Fruit fly (Drosophila melanogaster) whole organism, embryonic: ENCODE data around the gene CG14282.

Source experiments
- Abd-B ChIP-seq: fragments of 200-800 bp; sonication (Bioruptor generic); optimal IDR thresholded peaks from 2 replicates; lab custom pipeline; 2018; ENCODE audit warnings: missing biosample characterization, mild to moderate bottlenecking, missing genetic modification characterization, moderate library complexity
- Bteb2 ChIP-seq: fragments of 200-800 bp; sonication (Bioruptor generic); optimal IDR thresholded peaks from 2 replicates; lab custom pipeline; 2016; ENCODE audit warnings: missing biosample characterization, missing genetic modification characterization
- CG10462 ChIP-seq: fragments of 200-800 bp; sonication (Bioruptor generic); optimal IDR thresholded peaks from 2 replicates; lab custom pipeline; 2016; ENCODE audit warnings: missing biosample characterization, missing genetic modification characterization
- CG11456 ChIP-seq: fragments of 200-800 bp; sonication (Bioruptor generic); IDR thresholded peaks from 3 replicates; pipeline ENCODE4 v1.3.6; 2022; ENCODE audit warnings: missing biosample characterization, missing genetic modification characterization
- CG11504 ChIP-seq: fragments of 200-800 bp; sonication (Bioruptor generic); optimal IDR thresholded peaks from 3 replicates; lab custom pipeline; 2019; ENCODE audit warnings: missing biosample characterization, mild to moderate bottlenecking, missing genetic modification characterization, moderate library complexity
- CG12104 ChIP-seq: fragments of 200-800 bp; sonication (Bioruptor generic); optimal IDR thresholded peaks from 3 replicates; lab custom pipeline; 2016; ENCODE audit warnings: missing biosample characterization, missing genetic modification characterization
- CG12391 ChIP-seq: fragments of 200-800 bp; sonication (Bioruptor generic); optimal IDR thresholded peaks from 3 replicates; lab custom pipeline; 2018; ENCODE audit warnings: missing biosample characterization, mild to moderate bottlenecking, missing genetic modification characterization, moderate library complexity
- CG13624 ChIP-seq: fragments of 200-800 bp; sonication (Bioruptor generic); optimal IDR thresholded peaks from 2 replicates; lab custom pipeline; 2016; ENCODE audit warnings: missing biosample characterization, missing genetic modification characterization
- CG14441 ChIP-seq: fragments of 200-800 bp; sonication (Bioruptor generic); IDR thresholded peaks from 2 replicates; pipeline ENCODE4 v1.3.6; 2022; ENCODE audit warnings: missing biosample characterization, missing genetic modification characterization
- CG18599 ChIP-seq: fragments of 200-800 bp; sonication (Bioruptor generic); optimal IDR thresholded peaks from 3 replicates; lab custom pipeline; 2017; ENCODE audit warnings: missing biosample characterization, missing genetic modification characterization, mild to moderate bottlenecking, moderate library complexity, missing genetic modification reagents
- CG2712 ChIP-seq: fragments of 200-800 bp; optimal IDR thresholded peaks from 3 replicates; lab custom pipeline; 2019; ENCODE audit warnings: missing biosample characterization, mild to moderate bottlenecking, missing genetic modification characterization, moderate library complexity
- CG2875 ChIP-seq: fragments of 200-800 bp; sonication (Bioruptor generic); optimal IDR thresholded peaks from 2 replicates; lab custom pipeline; 2017; ENCODE audit warnings: missing biosample characterization, mild to moderate bottlenecking, missing genetic modification characterization, missing genetic modification reagents
- CG34224 ChIP-seq: fragments of 200-800 bp; sonication (Bioruptor generic); IDR thresholded peaks from 3 replicates; pipeline ENCODE4 v1.3.6; 2022; ENCODE audit warnings: missing biosample characterization, missing genetic modification characterization; ENCODE audit not compliant: partially characterized antibody
- CG4328 ChIP-seq: fragments of 200-800 bp; sonication (Bioruptor generic); optimal IDR thresholded peaks from 3 replicates; lab custom pipeline; 2017; ENCODE audit warnings: missing biosample characterization, missing genetic modification reagents, missing genetic modification characterization
- CG4360 ChIP-seq: fragments of 200-800 bp; sonication (Bioruptor generic); IDR thresholded peaks from 2 replicates; pipeline ENCODE4 v1.3.6; 2022; ENCODE audit warnings: missing biosample characterization, missing genetic modification characterization
- CG4707 ChIP-seq: fragments of 200-800 bp; sonication (Bioruptor generic); optimal IDR thresholded peaks from 2 replicates; lab custom pipeline; 2018; ENCODE audit warnings: missing biosample characterization, mild to moderate bottlenecking, missing genetic modification characterization, moderate library complexity
- CG6254 ChIP-seq: fragments of 200-800 bp; sonication (Bioruptor generic); optimal IDR thresholded peaks from 3 replicates; lab custom pipeline; 2017; ENCODE audit warnings: mild to moderate bottlenecking, missing biosample characterization, missing genetic modification reagents, missing genetic modification characterization
- CG6813 ChIP-seq: fragments of 200-800 bp; sonication (Bioruptor generic); optimal IDR thresholded peaks from 2 replicates; lab custom pipeline; 2017; ENCODE audit warnings: missing biosample characterization, missing genetic modification characterization, mild to moderate bottlenecking, moderate library complexity, missing genetic modification reagents
- CG6854 ChIP-seq: fragments of 200-800 bp; sonication (Bioruptor generic); optimal IDR thresholded peaks from 3 replicates; lab custom pipeline; 2017; ENCODE audit warnings: missing biosample characterization, mild to moderate bottlenecking, missing genetic modification characterization
- CG7271 ChIP-seq: fragments of 200-800 bp; sonication (Bioruptor generic); optimal IDR thresholded peaks from 2 replicates; lab custom pipeline; 2018; ENCODE audit warnings: missing biosample characterization, mild to moderate bottlenecking, missing genetic modification characterization, moderate library complexity
- CG7928 ChIP-seq: fragments of 200-800 bp; sonication (Bioruptor generic); optimal IDR thresholded peaks from 2 replicates; lab custom pipeline; 2017; ENCODE audit warnings: missing biosample characterization, mild to moderate bottlenecking, missing genetic modification characterization
- Camta ChIP-seq: fragments of 200-800 bp; sonication (Bioruptor generic); optimal IDR thresholded peaks from 2 replicates; lab custom pipeline; 2016; ENCODE audit warnings: missing biosample characterization, missing genetic modification characterization
- Dip2 ChIP-seq: fragments of 200-800 bp; sonication (Bioruptor generic); IDR thresholded peaks from 2 replicates; pipeline ENCODE4 v1.3.6; 2022; ENCODE audit warnings: missing biosample characterization, missing genetic modification characterization
- Hsf ChIP-seq: fragments of 200-800 bp; sonication (Bioruptor generic); optimal IDR thresholded peaks from 3 replicates; lab custom pipeline; 2016; ENCODE audit warnings: missing biosample characterization, missing genetic modification characterization
- Max ChIP-seq: fragments of 200-800 bp; sonication (Bioruptor generic); optimal IDR thresholded peaks from 2 replicates; lab custom pipeline; 2016; ENCODE audit warnings: missing biosample characterization, mild to moderate bottlenecking, missing genetic modification characterization
- Rfx ChIP-seq: fragments of 200-800 bp; sonication (Bioruptor generic); IDR thresholded peaks from 2 replicates; pipeline ENCODE4 v1.3.6; 2022; ENCODE audit warnings: missing biosample characterization, missing genetic modification characterization
- Side ChIP-seq: fragments of 200-800 bp; sonication (Bioruptor generic); optimal IDR thresholded peaks from 2 replicates; lab custom pipeline; 2016; ENCODE audit warnings: missing biosample characterization, missing genetic modification characterization
- YL-1 ChIP-seq: fragments of 200-800 bp; sonication (Bioruptor generic); optimal IDR thresholded peaks from 3 replicates; lab custom pipeline; 2017; ENCODE audit warnings: missing biosample characterization, mild to moderate bottlenecking, missing genetic modification characterization
- al ChIP-seq: fragments of 200-800 bp; sonication (Bioruptor generic); IDR thresholded peaks from 2 replicates; pipeline ENCODE4 v1.3.6; 2022; ENCODE audit warnings: missing biosample characterization, missing genetic modification characterization
- aop ChIP-seq: fragments of 200-800 bp; sonication (Bioruptor generic); IDR thresholded peaks from 2 replicates; pipeline ENCODE4 v1.3.6; 2022; ENCODE audit warnings: missing biosample characterization, missing genetic modification characterization
- ash1 ChIP-seq: fragments of 200-800 bp; sonication (Bioruptor generic); optimal IDR thresholded peaks from 2 replicates; lab custom pipeline; 2018; ENCODE audit warnings: missing biosample characterization, mild to moderate bottlenecking, missing genetic modification characterization
- ato ChIP-seq: fragments of 200-800 bp; sonication (Bioruptor generic); IDR thresholded peaks from 2 replicates; pipeline ENCODE4 v1.3.6; 2022; ENCODE audit warnings: missing biosample characterization, missing genetic modification characterization; ENCODE audit not compliant: partially characterized antibody
- bigmax ChIP-seq: fragments of 200-800 bp; sonication (Bioruptor generic); optimal IDR thresholded peaks from 2 replicates; lab custom pipeline; 2018; ENCODE audit warnings: missing biosample characterization, mild to moderate bottlenecking, missing genetic modification characterization
- bsh ChIP-seq, 2 experiments: fragments of 200-800 bp; sonication (Bioruptor generic); optimal IDR thresholded peaks; 2 replicates each; lab custom pipeline; 2017 to 2018; ENCODE audit warnings: mild to moderate bottlenecking in 2 of 2, missing biosample characterization in 2 of 2, missing genetic modification characterization in 2 of 2, moderate library complexity in 1 of 2
- btn ChIP-seq: fragments of 200-800 bp; sonication (Bioruptor generic); optimal IDR thresholded peaks from 2 replicates; lab custom pipeline; 2016; ENCODE audit warnings: missing biosample characterization, missing genetic modification characterization
- cad ChIP-seq: fragments of >200 bp; optimal IDR thresholded peaks from 2 replicates; lab custom pipeline; 2017; ENCODE audit warnings: missing biosample characterization, missing genetic modification characterization
- chif ChIP-seq, 2 experiments: fragments of 200-800 bp; sonication (Bioruptor generic); optimal IDR thresholded peaks; 3 replicates each; lab custom pipeline; 2016; ENCODE audit warnings: missing biosample characterization in 2 of 2, missing genetic modification characterization in 2 of 2
- chm ChIP-seq: fragments of 200-800 bp; sonication (Bioruptor generic); IDR thresholded peaks from 2 replicates; pipeline ENCODE4 v1.3.6; 2022; ENCODE audit warnings: missing biosample characterization, missing genetic modification characterization
- dm ChIP-seq: fragments of 200-800 bp; sonication (Bioruptor generic); optimal IDR thresholded peaks from 3 replicates; lab custom pipeline; 2016; ENCODE audit warnings: missing biosample characterization, missing genetic modification characterization
- esg ChIP-seq: fragments of 200-800 bp; sonication (Bioruptor generic); conservative IDR thresholded peaks from 2 replicates; pipeline ENCODE4 v1.3.6; 2022; ENCODE audit warnings: missing biosample characterization, missing genetic modification characterization
- eve ChIP-seq, 2 experiments: fragments of >200 bp; optimal IDR thresholded peaks; 2 replicates each; lab custom pipeline; 2017; ENCODE audit warnings: missing biosample characterization in 2 of 2, missing genetic modification characterization in 2 of 2
- grn ChIP-seq: fragments of 200-800 bp; sonication (Bioruptor generic); optimal IDR thresholded peaks from 3 replicates; lab custom pipeline; 2017; ENCODE audit warnings: missing biosample characterization, missing genetic modification characterization
- ind ChIP-seq: fragments of 200-800 bp; sonication (Bioruptor generic); optimal IDR thresholded peaks from 3 replicates; lab custom pipeline; 2016; ENCODE audit warnings: missing biosample characterization, missing genetic modification characterization
- psq ChIP-seq: fragments of 200-800 bp; sonication (Bioruptor generic); optimal IDR thresholded peaks from 2 replicates; lab custom pipeline; 2017; ENCODE audit warnings: missing biosample characterization, missing genetic modification characterization
- pum ChIP-seq: fragments of 200-800 bp; sonication (Bioruptor generic); optimal IDR thresholded peaks from 2 replicates; lab custom pipeline; 2016; ENCODE audit warnings: missing biosample characterization, missing genetic modification characterization
- stwl ChIP-seq: fragments of 200-800 bp; sonication (Bioruptor generic); optimal IDR thresholded peaks from 3 replicates; lab custom pipeline; 2018; ENCODE audit warnings: missing biosample characterization, mild to moderate bottlenecking, missing genetic modification characterization, moderate library complexity
- sug ChIP-seq: fragments of 200-800 bp; optimal IDR thresholded peaks from 2 replicates; lab custom pipeline; 2019; ENCODE audit warnings: missing biosample characterization, mild to moderate bottlenecking, missing genetic modification characterization, moderate library complexity
- tna ChIP-seq: fragments of 200-800 bp; sonication (Bioruptor generic); IDR thresholded peaks from 2 replicates; pipeline ENCODE4 v1.3.6; 2022; ENCODE audit warnings: missing biosample characterization, missing genetic modification characterization; ENCODE audit not compliant: partially characterized antibody
- vnd ChIP-seq: fragments of 200-800 bp; sonication (Bioruptor generic); IDR thresholded peaks from 3 replicates; pipeline ENCODE4 v1.3.6; 2022; ENCODE audit warnings: missing biosample characterization, missing genetic modification characterization; ENCODE audit not compliant: partially characterized antibody
- zf30C ChIP-seq: fragments of 200-800 bp; sonication (Bioruptor generic); optimal IDR thresholded peaks from 3 replicates; lab custom pipeline; 2018; ENCODE audit warnings: missing biosample characterization, mild to moderate bottlenecking, missing genetic modification characterization

CG14282 gene

dm6 chr3R:19162135-19162616 is 14.6 kb upstream of the CG14282 start, which contains the start of the genes CG42359 and Nsun5 (continued):
- peak; percentile 28 for TF ChIP-seq CG6854 (GFP tag; lab: Kevin White, UChicago)
- TF ChIP-seq sug, result peak; percentile 90
- peak; percentile 91 for TF ChIP-seq CG14441
- peak; percentile 57; the same call in 1 of the 2 replicates for TF ChIP-seq CG4360
- TF ChIP-seq CG6813, result peak; percentile 56
- TF ChIP-seq CG12104 (GFP tag; lab: Kevin White, UChicago), result peak; percentile 78
- peak; percentile 84 for TF ChIP-seq CG7271 (tag; lab: Kevin White, UChicago)
- peak; percentile 91 for TF ChIP-seq CG11456 (GFP tag; lab: Robert Waterston, UW)
- TF ChIP-seq ash1 (GFP tag; lab: Kevin White, UChicago), result peak; percentile 57
- peak; percentile 59 for TF ChIP-seq bigmax
- TF ChIP-seq CG34224 (GFP tag; lab: Robert Waterston, UW), result peak; percentile 93
- TF ChIP-seq CG4328 (GFP tag; lab: Kevin White, UChicago), result peak; percentile 79
- peak; percentile 94 for TF ChIP-seq CG13624
- TF ChIP-seq ato (GFP tag; lab: Robert Waterston, UW), result peak; percentile 87
- TF ChIP-seq zf30C (GFP tag; lab: Kevin White, UChicago), result no peak
- peak; percentile 46 for TF ChIP-seq grn
- TF ChIP-seq chif (GFP tag; optimal IDR thresholded peaks at IDR 0.05; lab: Kevin White, UChicago), result peak; percentile 83 to 90
- TF ChIP-seq dm (GFP tag; lab: Kevin White, UChicago), result peak; percentile 98
- peak; percentile 92 for TF ChIP-seq Rfx (GFP tag; lab: Robert Waterston, UW)
- TF ChIP-seq ind (GFP tag; lab: Kevin White, UChicago), result peak; percentile 92
- peak; percentile 88 for TF ChIP-seq Camta (GFP tag; lab: Kevin White, UChicago)
- peak; percentile 90 for TF ChIP-seq Abd-B (GFP tag; lab: Kevin White, UChicago)
- peak; percentile 95 for TF ChIP-seq Hsf
- TF ChIP-seq CG12391, result peak; percentile 96
- peak; percentile 65 for TF ChIP-seq btn (GFP tag; lab: Kevin White, UChicago)
- TF ChIP-seq CG10462 (GFP tag; lab: Kevin White, UChicago), result peak; percentile 85
- peak; percentile 91 for TF ChIP-seq Side (GFP tag; lab: Kevin White, UChicago)
- TF ChIP-seq bsh (GFP tag; optimal IDR thresholded peaks at IDR 0.05; lab: Kevin White, UChicago), result peak in 1 of 2 experiments; percentile 90
- TF ChIP-seq Dip2 (GFP tag; lab: Robert Waterston, UW), result no peak
- peak; percentile 85 for TF ChIP-seq esg
- TF ChIP-seq CG2712 (tag; lab: Kevin White, UChicago), result peak; percentile 94
- peak; percentile 89 for TF ChIP-seq CG18599 (GFP tag; lab: Kevin White, UChicago)
- TF ChIP-seq CG6254 (GFP tag; lab: Kevin White, UChicago), result peak; percentile 83
- TF ChIP-seq Max (GFP tag; lab: Kevin White, UChicago), result peak; percentile 97
- peak; percentile 67 for TF ChIP-seq psq (GFP tag; lab: Kevin White, UChicago)
- TF ChIP-seq CG4707, result peak; percentile 62
- TF ChIP-seq Bteb2 (GFP tag; lab: Kevin White, UChicago), result peak; percentile 92
- TF ChIP-seq CG11504, result peak; percentile 86
- peak; percentile 90 for TF ChIP-seq pum (GFP tag; lab: Kevin White, UChicago)
- TF ChIP-seq eve (GFP tag; optimal IDR thresholded peaks at IDR 0.05; lab: Kevin White, UChicago), result no peak
- peak; percentile 85 for TF ChIP-seq vnd (GFP tag; lab: Robert Waterston, UW)
- peak; percentile 87 for TF ChIP-seq al (GFP tag; lab: Robert Waterston, UW)
- TF ChIP-seq CG7928 (GFP tag; lab: Kevin White, UChicago), result peak; percentile 98
- TF ChIP-seq CG2875 (GFP tag; lab: Kevin White, UChicago), result peak; percentile 46
- peak; percentile 74 for TF ChIP-seq tna (GFP tag; lab: Robert Waterston, UW)
- TF ChIP-seq stwl (tag; lab: Kevin White, UChicago), result peak; percentile 92
- TF ChIP-seq YL-1 (GFP tag; lab: Kevin White, UChicago), result peak; percentile 95
- peak; percentile 61; the same call in 1 of the 2 replicates for TF ChIP-seq aop (GFP tag; lab: Robert Waterston, UW)
- TF ChIP-seq chm (GFP tag; lab: Robert Waterston, UW), result peak; percentile 90
- TF ChIP-seq cad (GFP tag; lab: Kevin White, UChicago), result no peak
